Fruit fly (Drosophila melanogaster): Measurements from ENCODE around the gene Tps1.

dm6 chr2L:4360882-4361281 lies 27.2 kb upstream of the Tps1 start:
- no peak for TF ChIP-seq CTCF (optimal IDR thresholded peaks at IDR 0.05)
- TF ChIP-seq CG8478 (optimal IDR thresholded peaks at IDR 0.05), result no peak
